Worm (Caenorhabditis elegans) whole organism, midembryonic: ENCODE measurements around the gene gsp-1.

Source experiments
- T22C8.4 ChIP-seq: fragments of 200-800 bp; sonication (Bioruptor generic); IDR thresholded peaks from 2 replicates; pipeline ENCODE4 v1.3.6; 2022; ENCODE audit warnings: missing genetic modification characterization, missing compliant biosample characterization
- cog-1 ChIP-seq: sonication (generic microtip); optimal IDR thresholded peaks from 2 replicates; lab custom pipeline; 2016; ENCODE audit warnings: missing genetic modification characterization, missing compliant biosample characterization
- flt-1 ChIP-seq: fragments of 200-800 bp; sonication (Bioruptor generic); IDR thresholded peaks from 2 replicates; pipeline ENCODE4 v1.3.6; 2022; ENCODE audit warnings: missing genetic modification characterization, missing compliant biosample characterization
- klf-2 ChIP-seq: fragments of 200-800 bp; sonication (Bioruptor generic); conservative IDR thresholded peaks from 2 replicates; pipeline ENCODE4 v1.3.6; 2022; ENCODE audit warnings: missing genetic modification reagents, missing genetic modification characterization, missing compliant biosample characterization
- med-1 ChIP-seq: sonication (generic microtip); optimal IDR thresholded peaks from 2 replicates; lab custom pipeline; 2017; ENCODE audit warnings: missing genetic modification characterization, mild to moderate bottlenecking, missing compliant biosample characterization, antibody characterized with exemption, missing genetic modification reagents; ENCODE audit not compliant: insufficient read depth
- ref-1 ChIP-seq: fragments of 200-800 bp; sonication (Bioruptor generic); conservative IDR thresholded peaks from 2 replicates; pipeline ENCODE4 v1.3.6; 2022; ENCODE audit warnings: missing genetic modification reagents, missing genetic modification characterization, missing compliant biosample characterization
- tab-1 ChIP-seq: fragments of 200-800 bp; sonication (Bioruptor generic); IDR thresholded peaks from 2 replicates; pipeline ENCODE4 v1.3.6; 2022; ENCODE audit warnings: missing genetic modification characterization, missing compliant biosample characterization
- ztf-23 ChIP-seq: fragments of 200-800 bp; sonication (Bioruptor generic); IDR thresholded peaks from 2 replicates; pipeline ENCODE4 v1.3.6; 2022; ENCODE audit warnings: missing genetic modification reagents, missing genetic modification characterization, missing compliant biosample characterization
- ztf-29 ChIP-seq: fragments of 200-800 bp; sonication (Bioruptor generic); IDR thresholded peaks from 2 replicates; pipeline ENCODE4 v1.3.6; 2022; ENCODE audit warnings: missing genetic modification reagents, missing genetic modification characterization, missing compliant biosample characterization

gsp-1 gene

DNA sequence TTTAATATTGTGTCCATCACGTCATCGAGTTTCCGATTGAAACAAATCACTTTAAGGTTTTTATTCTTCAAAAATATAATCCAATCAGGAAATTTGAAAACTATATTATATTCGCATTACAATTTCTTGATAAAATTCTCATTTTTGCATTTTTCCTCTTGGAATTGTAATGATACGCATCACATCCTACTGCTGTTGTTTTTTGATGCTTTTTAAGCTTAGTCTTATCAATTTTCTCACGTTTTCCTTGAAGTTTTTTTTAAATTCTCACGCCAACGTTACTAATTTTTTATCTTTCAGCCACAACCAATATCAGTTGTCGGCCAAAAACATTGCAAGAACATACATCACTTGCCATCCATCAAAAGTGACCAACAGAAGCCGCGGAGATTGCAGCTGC, at the start of gene gsp-1:
Gene gsp-1 (plus strand): TSS at position 301 of the 400 bp plus-strand sequence.
- TF ChIP-seq tab-1 (GFP tag; lab: Robert Waterston, UW) = no peak
- TF ChIP-seq cog-1 (tag; lab: Kevin White, UChicago) = no peak
- TF ChIP-seq T22C8.4 = no peak
- TF ChIP-seq ztf-23 (GFP tag; lab: Robert Waterston, UW) = no peak
- TF ChIP-seq klf-2 (GFP tag; lab: Robert Waterston, UW) = no peak
- TF ChIP-seq med-1 (GFP tag; lab: Kevin White, UChicago) = no peak
- TF ChIP-seq flt-1 (GFP tag; lab: Robert Waterston, UW) = no peak
- no peak for TF ChIP-seq ztf-29 (GFP tag; lab: Robert Waterston, UW)
- no peak for TF ChIP-seq ref-1 (GFP tag; lab: Robert Waterston, UW)

DNA sequence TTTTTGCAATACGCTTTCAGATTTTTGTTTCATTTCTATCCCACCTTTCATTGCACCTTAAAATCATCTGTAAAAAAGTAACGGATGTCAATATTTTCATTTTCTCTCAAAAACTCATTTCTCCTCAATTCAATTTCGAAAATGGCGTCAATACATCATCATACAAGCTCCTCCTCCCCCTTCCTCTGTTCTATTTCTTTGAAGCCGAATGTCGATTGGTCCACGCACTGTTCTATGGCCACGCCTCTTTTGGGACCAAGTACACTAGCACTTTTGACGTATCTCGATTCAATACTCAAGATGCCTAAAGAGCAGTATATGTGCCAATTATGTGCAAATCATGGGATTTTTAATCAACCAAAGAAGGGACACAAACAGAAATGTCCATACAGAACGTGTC, 49.5 kb upstream of the gsp-1 start, which contains the start of gene mab-23:
Gene mab-23 (plus strand): TSS at position 301 of the 400 bp plus-strand sequence.
- TF ChIP-seq med-1 (GFP tag; lab: Kevin White, UChicago) (no peak), tab-1 (GFP tag; lab: Robert Waterston, UW) (no peak), ztf-29 (GFP tag; lab: Robert Waterston, UW) (no peak)

DNA sequence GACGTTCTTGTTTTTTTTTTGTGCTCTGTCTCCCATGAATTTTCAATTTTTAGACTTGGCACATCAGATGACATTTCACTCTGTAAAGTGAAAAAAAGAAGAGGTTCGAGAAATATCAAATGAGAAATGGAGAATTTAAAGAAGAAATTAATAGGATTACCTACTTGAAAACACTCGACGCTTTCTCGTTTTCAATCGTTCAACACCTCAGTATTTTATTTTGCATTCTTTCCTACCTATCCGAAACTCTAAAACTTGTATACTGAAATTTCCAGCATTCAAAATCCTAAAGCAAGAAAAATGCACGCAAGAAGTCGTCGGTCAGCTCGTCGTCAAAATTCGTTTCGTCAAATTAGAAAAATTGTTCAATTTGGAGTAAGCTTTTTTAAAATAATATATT, 46.5 kb upstream of the gsp-1 start, which contains the start of gene kvs-2:
Gene kvs-2 (plus strand): TSS at position 301 of the 400 bp plus-strand sequence.
- no peak for TF ChIP-seq flt-1 (GFP tag; lab: Robert Waterston, UW)
- TF ChIP-seq klf-2 (GFP tag; lab: Robert Waterston, UW) = no peak
- TF ChIP-seq tab-1 (GFP tag; lab: Robert Waterston, UW) = no peak
- TF ChIP-seq ztf-23 (GFP tag; lab: Robert Waterston, UW) = no peak
- no peak for TF ChIP-seq T22C8.4
- TF ChIP-seq med-1 (GFP tag; lab: Kevin White, UChicago) = no peak
- TF ChIP-seq cog-1 (tag; lab: Kevin White, UChicago) = no peak
- TF ChIP-seq ztf-29 (GFP tag; lab: Robert Waterston, UW) = no peak
- no peak for TF ChIP-seq ref-1 (GFP tag; lab: Robert Waterston, UW)

ce11 chrV:10640977-10641376, 41.2 kb upstream of the gsp-1 start:
- TF ChIP-seq ref-1 (GFP tag; lab: Robert Waterston, UW) (no peak), cog-1 (tag; lab: Kevin White, UChicago) (no peak), flt-1 (GFP tag; lab: Robert Waterston, UW) (no peak), tab-1 (GFP tag; lab: Robert Waterston, UW) (no peak), ztf-23 (GFP tag; lab: Robert Waterston, UW) (no peak), med-1 (GFP tag; lab: Kevin White, UChicago) (no peak), T22C8.4 (no peak), klf-2 (GFP tag; lab: Robert Waterston, UW) (no peak), ztf-29 (GFP tag; lab: Robert Waterston, UW) (no peak)

- TF ChIP-seq T22C8.4 (no peak), ztf-29 (GFP tag; lab: Robert Waterston, UW) (no peak), ztf-23 (GFP tag; lab: Robert Waterston, UW) (no peak), ref-1 (GFP tag; lab: Robert Waterston, UW) (no peak), flt-1 (GFP tag; lab: Robert Waterston, UW) (no peak), med-1 (GFP tag; lab: Kevin White, UChicago) (no peak), cog-1 (tag; lab: Kevin White, UChicago) (no peak), klf-2 (GFP tag; lab: Robert Waterston, UW) (no peak), tab-1 (GFP tag; lab: Robert Waterston, UW) (no peak)
Measured at ce11 chrV:10647043-10647611, 35.1 kb upstream of the gsp-1 start, which contains the start of the genes C32C4.3 and C32C4.16. Gene C32C4.3 (minus strand): TSS chrV:10647143. Gene C32C4.16 (plus strand): TSS chrV:10647561.

DNA sequence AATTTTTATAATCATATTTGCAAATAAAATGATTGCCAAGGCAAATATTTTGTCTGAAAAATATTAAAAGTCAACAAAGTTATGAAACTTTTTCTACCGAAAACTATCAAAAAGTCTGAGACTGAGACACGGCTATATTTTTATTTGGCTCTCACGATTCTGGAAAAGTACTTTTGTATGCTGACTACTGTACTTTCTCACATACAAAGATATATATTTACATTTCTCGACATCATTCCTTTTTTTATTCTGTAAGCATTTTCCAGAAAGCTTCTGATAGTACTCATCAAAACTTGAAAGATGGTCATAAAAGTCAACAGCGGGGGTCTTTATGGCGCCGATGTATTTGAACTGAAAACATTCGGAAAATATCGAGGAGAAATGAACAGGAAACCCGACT, 34.1 kb upstream of the gsp-1 start, which contains the start of gene aqp-6:
Gene aqp-6 (plus strand): TSS at position 301 of the 400 bp plus-strand sequence.
- TF ChIP-seq cog-1 (tag; lab: Kevin White, UChicago) = no peak
- no peak for TF ChIP-seq ref-1 (GFP tag; lab: Robert Waterston, UW)
- TF ChIP-seq flt-1 (GFP tag; lab: Robert Waterston, UW) = no peak
- no peak for TF ChIP-seq klf-2 (GFP tag; lab: Robert Waterston, UW)
- no peak for TF ChIP-seq ztf-23 (GFP tag; lab: Robert Waterston, UW)
- TF ChIP-seq med-1 (GFP tag; lab: Kevin White, UChicago) = no peak
- no peak for TF ChIP-seq tab-1 (GFP tag; lab: Robert Waterston, UW)
- no peak for TF ChIP-seq T22C8.4
- no peak for TF ChIP-seq ztf-29 (GFP tag; lab: Robert Waterston, UW)

DNA sequence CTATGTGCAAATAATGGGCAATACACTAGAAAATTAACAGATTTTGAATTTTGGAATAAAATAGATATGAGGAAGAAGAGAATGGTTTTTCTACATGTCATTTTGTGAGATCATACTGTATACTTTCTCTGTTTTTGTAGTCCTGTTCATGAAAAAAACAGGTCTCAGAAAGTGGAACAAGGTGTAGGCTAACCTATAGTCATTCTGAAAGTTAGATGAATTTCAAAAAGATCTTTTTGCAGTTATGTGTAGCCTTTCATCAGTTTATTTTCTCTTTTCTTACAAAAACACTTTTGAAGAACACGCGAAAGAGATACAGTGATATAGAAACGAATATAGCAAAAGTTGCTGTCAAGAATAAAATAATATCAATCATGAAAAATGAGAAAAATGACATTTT, 28.1 kb upstream of the gsp-1 start, which contains the start of gene ugt-35:
Gene ugt-35 (minus strand): TSS at position 101 of the 400 bp plus-strand sequence.
- TF ChIP-seq ztf-29 (GFP tag; lab: Robert Waterston, UW) = no peak
- TF ChIP-seq tab-1 (GFP tag; lab: Robert Waterston, UW) = no peak
- no peak for TF ChIP-seq med-1 (GFP tag; lab: Kevin White, UChicago)
- TF ChIP-seq cog-1 (tag; lab: Kevin White, UChicago) = no peak
- no peak for TF ChIP-seq flt-1 (GFP tag; lab: Robert Waterston, UW)
- no peak for TF ChIP-seq ztf-23 (GFP tag; lab: Robert Waterston, UW)
- no peak for TF ChIP-seq ref-1 (GFP tag; lab: Robert Waterston, UW)
- TF ChIP-seq T22C8.4 = no peak
- no peak for TF ChIP-seq klf-2 (GFP tag; lab: Robert Waterston, UW)

- TF ChIP-seq flt-1 (GFP tag; lab: Robert Waterston, UW) (no peak), klf-2 (GFP tag; lab: Robert Waterston, UW) (no peak), cog-1 (tag; lab: Kevin White, UChicago) (no peak), T22C8.4 (no peak), med-1 (GFP tag; lab: Kevin White, UChicago) (no peak), ref-1 (GFP tag; lab: Robert Waterston, UW) (no peak), ztf-23 (GFP tag; lab: Robert Waterston, UW) (no peak), ztf-29 (GFP tag; lab: Robert Waterston, UW) (no peak), tab-1 (GFP tag; lab: Robert Waterston, UW) (no peak)
Measured at ce11 chrV:10656958-10657357, 25.3 kb upstream of the gsp-1 start, which contains the start of gene ugt-34. Gene ugt-34 (minus strand): TSS chrV:10656978.
